Fruit fly (Drosophila melanogaster): Measurements from ENCODE around the gene CG14658.

DNA sequence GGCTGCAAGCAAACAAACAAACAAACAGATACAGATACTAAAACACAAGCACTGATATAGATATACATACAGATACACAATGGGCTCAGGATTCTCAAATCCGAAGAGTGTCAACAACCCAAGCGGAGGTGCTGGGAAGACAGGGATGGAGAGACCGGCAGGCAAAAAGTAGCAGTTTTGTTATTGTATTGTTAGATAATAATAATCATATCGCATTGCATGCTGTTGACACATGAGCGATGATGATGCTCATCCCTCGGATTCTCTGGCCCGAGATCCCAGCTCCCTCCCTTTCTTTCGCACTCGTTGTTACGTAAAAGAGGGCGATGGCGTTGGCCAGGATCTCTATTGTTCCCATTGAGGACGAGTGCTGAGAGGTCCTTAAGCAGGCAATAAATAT lies 33.5 kb upstream of the CG14658 start:
- TF ChIP-seq CG14667 (GFP tag; IDR thresholded peaks at IDR 0.05) (no peak), mld (GFP tag; IDR thresholded peaks at IDR 0.05; ENCODE audit: partially characterized antibody) (no peak), pan (optimal IDR thresholded peaks at IDR 0.05) (no peak), pan (GFP tag; optimal IDR thresholded peaks at IDR 0.05 in 1 of 2, IDR thresholded peaks at IDR 0.05 in 1 of 2) (no peak), dan (GFP tag; IDR thresholded peaks at IDR 0.05) (no peak), Usf (GFP tag; optimal IDR thresholded peaks at IDR 0.05) (no peak), CG31388 (GFP tag; optimal IDR thresholded peaks at IDR 0.05) (no peak), br (optimal IDR thresholded peaks at IDR 0.05) (no peak), CG12942 (GFP tag; optimal IDR thresholded peaks at IDR 0.05) (no peak), CG9215 (GFP tag; IDR thresholded peaks at IDR 0.05) (no peak), Lpt (GFP tag; optimal IDR thresholded peaks at IDR 0.05) (no peak), fru (optimal IDR thresholded peaks at IDR 0.05) (no peak), CG15269 (tag; optimal IDR thresholded peaks at IDR 0.05) (no peak), Fer3 (tag; optimal IDR thresholded peaks at IDR 0.05) (no peak), Optix (GFP tag; IDR thresholded peaks at IDR 0.05) (no peak)

Data from whole organism, embryonic.